Worm (Caenorhabditis elegans): ENCODE data around the gene C15C8.6.

The C15C8.6 gene

DNA sequence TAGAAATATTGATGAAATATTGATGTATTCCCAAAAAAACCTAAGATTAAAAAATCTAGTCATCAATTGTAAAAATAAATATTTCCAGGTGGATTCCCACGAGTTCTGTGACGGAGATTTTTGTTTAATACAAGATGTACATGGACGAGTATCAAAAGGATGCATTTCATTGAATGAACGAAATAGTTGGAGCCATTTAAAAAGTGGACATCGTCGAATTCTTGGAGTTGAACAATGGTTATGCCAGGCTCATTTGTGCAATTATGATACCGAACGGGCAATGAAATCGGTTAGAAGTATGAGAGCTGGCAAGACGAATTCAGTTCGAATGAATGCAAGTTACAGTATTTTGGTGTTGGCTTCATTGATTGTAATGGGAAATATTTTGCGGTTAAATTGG is 1.8 kb downstream of the C15C8.6 start:
- no peak for TF ChIP-seq lsy-2 (tag; optimal IDR thresholded peaks at IDR 0.05)
- no peak for TF ChIP-seq nhr-28 (tag; optimal IDR thresholded peaks at IDR 0.05)
- no peak for TF ChIP-seq cnd-1 (tag; optimal IDR thresholded peaks at IDR 0.05)
- TF ChIP-seq flh-1 (GFP tag; optimal IDR thresholded peaks at IDR 0.05): no peak
- TF ChIP-seq bed-3 (GFP tag; optimal IDR thresholded peaks at IDR 0.05): no peak
- TF ChIP-seq hlh-1 (tag; optimal IDR thresholded peaks at IDR 0.05): no peak
- no peak for TF ChIP-seq mep-1 (tag; optimal IDR thresholded peaks at IDR 0.05)
- TF ChIP-seq pha-4 (tag; optimal IDR thresholded peaks at IDR 0.05): no peak

DNA sequence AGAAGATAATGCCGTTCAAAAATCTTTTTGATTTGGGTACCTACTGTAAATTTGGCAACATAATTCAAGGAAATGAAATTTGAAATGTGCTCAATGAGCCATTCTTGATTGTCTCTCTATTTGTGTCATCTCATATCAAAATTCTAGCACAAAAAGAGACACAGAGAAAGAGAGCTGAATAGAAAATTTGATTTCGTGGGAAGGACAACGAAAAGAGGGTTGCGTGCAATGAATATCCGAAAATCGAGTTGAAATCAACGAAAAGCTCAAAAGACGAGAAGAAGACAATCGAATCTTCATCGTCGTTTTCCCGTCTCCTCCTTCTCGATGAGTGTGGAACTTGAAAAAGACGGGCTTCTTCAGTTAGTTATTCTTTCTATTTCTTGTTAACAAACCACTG is 3.5 kb downstream of the C15C8.6 start, which contains the start of gene C15C8.5:
TSS of gene C15C8.5 (plus strand) at position 152 of the 400 bp plus-strand sequence.
- TF ChIP-seq ces-1 (GFP tag; optimal IDR thresholded peaks at IDR 0.05): peak; percentile 97
- TF ChIP-seq sptf-1 (tag; optimal IDR thresholded peaks at IDR 0.05): no peak

DNA sequence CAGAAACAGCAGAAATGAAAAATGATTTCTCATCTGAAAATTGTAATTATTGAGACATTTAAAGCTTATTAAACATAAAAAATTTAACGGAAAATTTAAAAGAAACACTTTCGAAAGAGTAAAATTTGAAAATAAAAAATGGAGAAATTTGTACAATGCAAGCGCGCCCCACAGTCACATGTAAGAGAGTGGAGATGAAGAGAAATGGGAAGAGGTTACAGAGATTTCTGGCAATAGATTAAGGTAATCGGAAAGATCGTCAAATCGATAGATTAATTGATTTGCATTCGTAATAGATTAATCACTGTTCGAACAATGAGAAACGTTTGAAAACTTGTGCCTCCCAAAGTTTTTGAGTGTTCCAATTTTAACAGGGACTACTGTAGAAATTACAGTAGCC is 3.9 kb downstream of the C15C8.6 start, which contains the start of gene C15C8.4:
TSS of gene C15C8.4 (minus strand) at position 33 of the 400 bp plus-strand sequence.
- TF ChIP-seq unc-62 (GFP tag; optimal IDR thresholded peaks at IDR 0.05): no peak
- TF ChIP-seq nhr-28 (tag; optimal IDR thresholded peaks at IDR 0.05): no peak
- peak; percentile 94 for TF ChIP-seq elt-1 (tag; optimal IDR thresholded peaks at IDR 0.05; ENCODE audit: borderline replicate concordance, insufficient read depth)

DNA sequence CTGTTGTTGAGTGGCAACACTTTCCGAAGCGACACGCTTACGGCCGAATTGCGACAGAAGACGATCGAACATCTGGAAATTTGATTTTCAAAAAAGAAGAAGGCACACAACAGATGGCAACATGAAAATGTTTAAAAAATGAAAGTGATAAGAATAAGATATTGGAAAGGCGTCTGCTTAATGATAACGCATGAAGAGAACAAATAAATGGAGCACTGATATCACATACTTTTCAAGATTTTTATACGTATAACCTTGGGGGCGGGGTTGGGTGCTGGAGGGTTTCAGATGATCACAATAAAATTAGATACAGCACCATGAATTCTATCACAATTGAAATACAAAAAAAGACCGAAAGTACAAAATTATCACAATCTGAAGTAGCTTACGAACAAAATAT is 6.4 kb downstream of the C15C8.6 start, which contains the start of gene C15C8.7:
TSS of gene C15C8.7 (minus strand) at position 72 of the 400 bp plus-strand sequence.
- no peak for TF ChIP-seq ceh-83 (GFP tag; optimal IDR thresholded peaks at IDR 0.05)
- no peak for TF ChIP-seq tbx-8 (GFP tag; optimal IDR thresholded peaks at IDR 0.05)
- TF ChIP-seq mab-5 (tag; optimal IDR thresholded peaks at IDR 0.05): no peak
- TF ChIP-seq nhr-76 (tag; optimal IDR thresholded peaks at IDR 0.05): no peak
- no peak for TF ChIP-seq ceh-39 (tag; optimal IDR thresholded peaks at IDR 0.05)
- no peak for TF ChIP-seq flh-1 (GFP tag; optimal IDR thresholded peaks at IDR 0.05)
- TF ChIP-seq unc-39 (tag; optimal IDR thresholded peaks at IDR 0.05): no peak
- TF ChIP-seq zip-8 (tag; optimal IDR thresholded peaks at IDR 0.05): no peak
- TF ChIP-seq nhr-12 (tag; optimal IDR thresholded peaks at IDR 0.05): no peak
- no peak for TF ChIP-seq elt-3 (tag; optimal IDR thresholded peaks at IDR 0.05)
- no peak for TF ChIP-seq ces-1 (GFP tag; optimal IDR thresholded peaks at IDR 0.05)
- no peak for TF ChIP-seq ceh-43 (GFP tag; optimal IDR thresholded peaks at IDR 0.05)
- TF ChIP-seq lin-32 (GFP tag; optimal IDR thresholded peaks at IDR 0.05): no peak
- TF ChIP-seq hlh-1 (tag; optimal IDR thresholded peaks at IDR 0.05): no peak
- no peak for TF ChIP-seq drap-1 (GFP tag; optimal IDR thresholded peaks at IDR 0.05)
- no peak for TF ChIP-seq pha-4 (tag; optimal IDR thresholded peaks at IDR 0.05)

DNA sequence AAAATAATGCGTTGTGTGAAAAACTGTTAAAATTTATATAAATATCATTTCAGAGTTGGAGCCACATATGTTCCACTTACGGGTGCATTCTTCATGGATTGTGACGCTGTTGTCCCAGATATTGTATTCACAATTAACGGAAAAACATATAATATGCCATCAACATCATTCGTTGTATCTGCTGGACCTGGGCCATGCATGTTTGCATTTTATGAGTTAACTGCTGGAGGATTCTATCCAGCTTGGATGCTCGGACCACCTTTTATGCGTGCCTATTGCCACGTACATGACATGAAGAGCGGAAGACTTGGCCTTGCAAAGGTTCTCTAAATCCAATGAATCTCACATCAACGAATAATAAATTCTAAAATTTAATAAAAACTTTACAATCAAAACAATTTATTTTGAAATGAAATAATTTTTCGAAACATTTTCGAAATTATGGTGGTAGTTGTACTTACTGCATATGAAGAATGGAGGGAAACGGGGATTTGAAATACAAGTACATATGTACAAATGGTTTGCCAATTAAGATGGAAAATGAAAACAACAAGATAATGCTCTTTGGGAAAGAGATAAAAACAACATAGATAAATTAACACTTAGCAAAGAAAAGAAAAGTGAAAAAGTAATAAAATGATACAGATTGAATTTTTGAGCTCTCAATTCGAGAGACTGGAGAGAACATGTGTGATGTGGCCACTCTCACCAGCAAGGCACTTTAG is 7.4 kb downstream of the C15C8.6 start:
- no peak for TF ChIP-seq ham-2 (GFP tag; optimal IDR thresholded peaks at IDR 0.05)
- TF ChIP-seq sem-2 (GFP tag; optimal IDR thresholded peaks at IDR 0.05): no peak
- TF ChIP-seq zip-8 (tag; optimal IDR thresholded peaks at IDR 0.05): no peak
- TF ChIP-seq pha-4 (tag; optimal IDR thresholded peaks at IDR 0.05): no peak
- no peak for TF ChIP-seq nhr-76 (tag; optimal IDR thresholded peaks at IDR 0.05)
- TF ChIP-seq ceh-43 (GFP tag; optimal IDR thresholded peaks at IDR 0.05): no peak
- no peak for TF ChIP-seq tbx-8 (GFP tag; optimal IDR thresholded peaks at IDR 0.05)
- no peak for TF ChIP-seq lin-32 (GFP tag; optimal IDR thresholded peaks at IDR 0.05)
- no peak for TF ChIP-seq nhr-12 (tag; optimal IDR thresholded peaks at IDR 0.05)
- TF ChIP-seq lin-13 (tag; optimal IDR thresholded peaks at IDR 0.05): no peak
- no peak for TF ChIP-seq nhr-237 (tag; optimal IDR thresholded peaks at IDR 0.05)
- TF ChIP-seq cnd-1 (tag; optimal IDR thresholded peaks at IDR 0.05): no peak
- no peak for TF ChIP-seq ceh-39 (tag; optimal IDR thresholded peaks at IDR 0.05)
- TF ChIP-seq flh-1 (GFP tag; optimal IDR thresholded peaks at IDR 0.05): no peak

DNA sequence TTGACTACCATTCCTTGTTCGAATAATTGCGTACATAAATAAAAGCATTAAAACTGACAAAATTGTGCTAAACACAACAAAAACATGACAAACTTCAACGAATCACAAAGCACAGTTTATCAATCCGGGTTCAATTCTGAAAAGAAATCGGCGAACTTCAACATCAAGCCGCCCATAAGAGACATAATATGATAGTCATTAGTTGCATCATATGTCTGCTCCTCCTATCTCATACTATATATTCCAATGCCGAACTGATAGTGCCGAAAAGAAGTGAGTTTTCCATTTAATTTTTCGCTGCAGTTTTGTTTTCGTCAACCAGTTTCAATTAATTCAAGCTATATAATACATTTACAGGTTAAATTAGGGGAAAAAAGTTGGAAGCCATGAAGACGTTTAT is 9.7 kb downstream of the C15C8.6 start, which contains the start of gene hrg-7:
TSS of gene hrg-7 (plus strand) at position 358 of the 400 bp plus-strand sequence.
- TF ChIP-seq mls-2 (tag; optimal IDR thresholded peaks at IDR 0.05): no peak
- TF ChIP-seq tbx-8 (GFP tag; optimal IDR thresholded peaks at IDR 0.05): no peak
- TF ChIP-seq bed-3 (GFP tag; optimal IDR thresholded peaks at IDR 0.05): no peak
- TF ChIP-seq drap-1 (GFP tag; optimal IDR thresholded peaks at IDR 0.05): no peak
- no peak for TF ChIP-seq unc-39 (tag; optimal IDR thresholded peaks at IDR 0.05)
- no peak for TF ChIP-seq ceh-39 (tag; optimal IDR thresholded peaks at IDR 0.05)
- no peak for TF ChIP-seq snpc-4 (tag; optimal IDR thresholded peaks at IDR 0.05)
- TF ChIP-seq unc-120 (tag; optimal IDR thresholded peaks at IDR 0.05; ENCODE audit: poor library complexity, severe bottlenecking): no peak
